Worm (Caenorhabditis elegans): ENCODE results near the gene slc-36.1.

slc-36.1 gene

ce11 chrIII:13310552-13310951 is 3.2 kb downstream of the slc-36.1 start (continued):
- TF ChIP-seq mep-1 (tag; optimal IDR thresholded peaks at IDR 0.05) (peak; percentile 31), hlh-4 (tag; optimal IDR thresholded peaks at IDR 0.05) (no peak), ceh-8 (GFP tag; optimal IDR thresholded peaks at IDR 0.05) (no peak), ama-1 (optimal IDR thresholded peaks at IDR 0.05) (no peak), nhr-71 (tag; optimal IDR thresholded peaks at IDR 0.05) (peak; percentile 35)

DNA sequence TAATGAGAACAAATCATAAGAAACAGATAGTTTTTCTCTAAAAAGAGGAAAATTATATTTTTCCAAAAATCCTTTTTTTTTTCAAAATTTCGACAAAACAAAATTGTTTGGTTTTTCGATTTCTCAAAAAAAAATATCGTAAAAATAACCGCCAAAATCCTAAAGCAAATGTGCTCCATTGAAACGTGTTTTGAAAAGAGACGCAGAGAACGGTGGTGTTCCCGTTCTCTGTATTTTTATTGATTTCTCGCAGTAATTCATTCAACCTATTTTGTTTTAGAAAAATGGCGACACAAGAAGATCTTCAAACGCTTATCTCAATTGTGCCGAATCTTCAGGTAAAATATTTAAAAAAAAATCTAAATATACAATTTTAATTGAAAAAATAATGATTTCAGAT is 6.5 kb downstream of the slc-36.1 start, which contains the start of gene Y43F4B.10:
Y43F4B.10 (plus strand) TSS at position 281 of the 400 bp plus-strand sequence.
- TF ChIP-seq egl-27 (tag; optimal IDR thresholded peaks at IDR 0.05), result no peak
- TF ChIP-seq efl-3 (GFP tag; optimal IDR thresholded peaks at IDR 0.05), result no peak
- no peak for TF ChIP-seq nhr-19 (GFP tag; conservative IDR thresholded peaks at IDR 0.05)
- no peak for TF ChIP-seq mef-2 (tag; optimal IDR thresholded peaks at IDR 0.05)
- no peak for TF ChIP-seq ama-1 (optimal IDR thresholded peaks at IDR 0.05)
- peak; percentile 56 for TF ChIP-seq lin-15B (tag; optimal IDR thresholded peaks at IDR 0.05)
- no peak for TF ChIP-seq ceh-90 (tag; optimal IDR thresholded peaks at IDR 0.05)
- TF ChIP-seq swsn-7 (tag; optimal IDR thresholded peaks at IDR 0.05), result no peak
- TF ChIP-seq aha-1 (tag; optimal IDR thresholded peaks at IDR 0.05), result no peak
- no peak for TF ChIP-seq nhr-28 (tag; optimal IDR thresholded peaks at IDR 0.05)
- no peak for TF ChIP-seq xbp-1 (tag; optimal IDR thresholded peaks at IDR 0.05)
- no peak for TF ChIP-seq lir-3 (tag; optimal IDR thresholded peaks at IDR 0.05; ENCODE audit: poor library complexity)
- no peak for TF ChIP-seq nhr-84 (tag; optimal IDR thresholded peaks at IDR 0.05)
- no peak for TF ChIP-seq aly-2 (tag; optimal IDR thresholded peaks at IDR 0.05)
- peak; percentile 1 for TF ChIP-seq nhr-85 (tag)
- TF ChIP-seq alr-1 (tag; optimal IDR thresholded peaks at IDR 0.05; ENCODE audit: borderline replicate concordance), result no peak
- TF ChIP-seq tbx-2 (tag; optimal IDR thresholded peaks at IDR 0.05), result no peak
- no peak for TF ChIP-seq fkh-4 (tag; optimal IDR thresholded peaks at IDR 0.05; ENCODE audit: borderline replicate concordance)
- TF ChIP-seq C04F5.9 (tag; optimal IDR thresholded peaks at IDR 0.05), result no peak
- TF ChIP-seq nhr-12 (tag; optimal IDR thresholded peaks at IDR 0.05), result no peak
- no peak for TF ChIP-seq lin-39 (tag; optimal IDR thresholded peaks at IDR 0.05)
- TF ChIP-seq ceh-8 (GFP tag; optimal IDR thresholded peaks at IDR 0.05), result no peak
- TF ChIP-seq nhr-20 (tag; optimal IDR thresholded peaks at IDR 0.05), result peak; percentile 6
- TF ChIP-seq lin-35 (GFP tag; optimal IDR thresholded peaks at IDR 0.05), result peak; percentile 50 to 69
- TF ChIP-seq nhr-47 (tag; optimal IDR thresholded peaks at IDR 0.05), result peak; percentile 28
- TF ChIP-seq fkh-10 (GFP tag; optimal IDR thresholded peaks at IDR 0.05), result no peak
- TF ChIP-seq unc-98 (GFP tag; IDR thresholded peaks at IDR 0.05), result no peak
- TF ChIP-seq sptf-1 (tag; optimal IDR thresholded peaks at IDR 0.05), result no peak
- TF ChIP-seq ceh-88 (GFP tag; IDR thresholded peaks at IDR 0.05), result no peak
- TF ChIP-seq F16B12.6 (tag; optimal IDR thresholded peaks at IDR 0.05), result peak; percentile 26
- TF ChIP-seq lin-14 (GFP tag; optimal IDR thresholded peaks at IDR 0.05), result no peak
- no peak for TF ChIP-seq nhr-71 (tag; optimal IDR thresholded peaks at IDR 0.05)
- no peak for TF ChIP-seq unc-86 (tag; optimal IDR thresholded peaks at IDR 0.05)
- TF ChIP-seq blmp-1 (tag; optimal IDR thresholded peaks at IDR 0.05), result peak; percentile 23
- no peak for TF ChIP-seq zag-1 (tag; optimal IDR thresholded peaks at IDR 0.05)
- TF ChIP-seq ets-5 (GFP tag; IDR thresholded peaks at IDR 0.05), result no peak
- no peak for TF ChIP-seq unc-62 (GFP tag; optimal IDR thresholded peaks at IDR 0.05)
- TF ChIP-seq irx-1 (tag; optimal IDR thresholded peaks at IDR 0.05), result no peak
- peak; percentile 30 for TF ChIP-seq snu-23 (GFP tag; optimal IDR thresholded peaks at IDR 0.05)
- TF ChIP-seq hpl-2 (GFP tag; optimal IDR thresholded peaks at IDR 0.05), result no peak
- no peak for TF ChIP-seq pqm-1 (tag; optimal IDR thresholded peaks at IDR 0.05)
- no peak for TF ChIP-seq nhr-237 (tag; optimal IDR thresholded peaks at IDR 0.05)
- no peak for TF ChIP-seq ztf-4 (tag; optimal IDR thresholded peaks at IDR 0.05)
- TF ChIP-seq lsy-2 (tag; optimal IDR thresholded peaks at IDR 0.05), result peak in 1 of 2 experiments; percentile 64
- TF ChIP-seq snpc-4 (tag; optimal IDR thresholded peaks at IDR 0.05), result peak; percentile 2
- TF ChIP-seq ceh-82 (tag; optimal IDR thresholded peaks at IDR 0.05), result peak in 1 of 3 experiments; percentile 10
- TF ChIP-seq grh-1 (GFP tag; IDR thresholded peaks at IDR 0.05), result no peak
- TF ChIP-seq jun-1 (tag; optimal IDR thresholded peaks at IDR 0.05), result no peak
- TF ChIP-seq efl-1 (optimal IDR thresholded peaks at IDR 0.05), result peak; percentile 51 to 75
- TF ChIP-seq efl-1 (GFP tag; optimal IDR thresholded peaks at IDR 0.05 in 1 of 2), result peak; percentile 18 to 58
- no peak for TF ChIP-seq pax-3 (tag; optimal IDR thresholded peaks at IDR 0.05)

All from whole organism, L1 larva.